Worm (Caenorhabditis elegans) whole organism, mixed stage, embryonic: ENCODE results near the gene srh-75.

Source experiments
- M03D4.4 ChIP-seq: sonication (generic microtip); optimal IDR thresholded peaks from 2 replicates; lab custom pipeline; 2017; ENCODE audit warnings: mild to moderate bottlenecking, missing genetic modification characterization, missing compliant biosample characterization
- bed-3 ChIP-seq: fragments of 200-800 bp; sonication (Bioruptor generic); optimal IDR thresholded peaks from 3 replicates; lab custom pipeline; 2018; ENCODE audit warnings: mild to moderate bottlenecking, missing genetic modification characterization, moderate library complexity, missing compliant biosample characterization
- blmp-1 ChIP-seq: fragments of 150-350 bp; optimal IDR thresholded peaks from 2 replicates; lab custom pipeline; 2014; ENCODE audit warnings: missing biosample characterization, missing genetic modification characterization
- ceh-39 ChIP-seq: fragments of 150-350 bp; optimal IDR thresholded peaks from 2 replicates; lab custom pipeline; 2014; ENCODE audit warnings: missing biosample characterization, missing genetic modification characterization
- ceh-43 ChIP-seq: fragments of 200-800 bp; sonication (Bioruptor generic); optimal IDR thresholded peaks from 2 replicates; lab custom pipeline; 2018; ENCODE audit warnings: mild to moderate bottlenecking, missing genetic modification characterization, moderate library complexity, missing compliant biosample characterization
- ceh-83 ChIP-seq: fragments of 200-800 bp; sonication (Bioruptor generic); optimal IDR thresholded peaks from 2 replicates; lab custom pipeline; 2018; ENCODE audit warnings: mild to moderate bottlenecking, missing genetic modification characterization, missing compliant biosample characterization
- ces-1 ChIP-seq: fragments of 150-350 bp; optimal IDR thresholded peaks from 2 replicates; lab custom pipeline; 2014; ENCODE audit warnings: missing biosample characterization, missing genetic modification reagents, missing genetic modification characterization
- cnd-1 ChIP-seq: fragments of 200-800 bp; sonication (Bioruptor generic); optimal IDR thresholded peaks from 2 replicates; lab custom pipeline; 2018; ENCODE audit warnings: mild to moderate bottlenecking, missing genetic modification characterization, missing compliant biosample characterization
- drap-1 ChIP-seq: fragments of 200-800 bp; sonication (Bioruptor generic); optimal IDR thresholded peaks from 3 replicates; lab custom pipeline; 2018; ENCODE audit warnings: mild to moderate bottlenecking, missing genetic modification characterization, missing compliant biosample characterization
- elt-1 ChIP-seq: sonication (generic microtip); optimal IDR thresholded peaks from 2 replicates; lab custom pipeline; 2017; ENCODE audit warnings: missing genetic modification characterization, mild to moderate bottlenecking, missing compliant biosample characterization, antibody characterized with exemption, moderate library complexity, borderline replicate concordance; ENCODE audit not compliant: insufficient read depth
- elt-3 ChIP-seq: fragments of 150-350 bp; optimal IDR thresholded peaks from 2 replicates; lab custom pipeline; 2014; ENCODE audit warnings: missing biosample characterization, missing genetic modification characterization
- flh-1 ChIP-seq: fragments of 200-800 bp; sonication (Bioruptor generic); optimal IDR thresholded peaks from 2 replicates; lab custom pipeline; 2018; ENCODE audit warnings: mild to moderate bottlenecking, missing genetic modification characterization, moderate library complexity, missing compliant biosample characterization
- ham-2 ChIP-seq: fragments of 200-800 bp; sonication (Bioruptor generic); optimal IDR thresholded peaks from 2 replicates; lab custom pipeline; 2018; ENCODE audit warnings: mild to moderate bottlenecking, missing genetic modification characterization, missing compliant biosample characterization
- hlh-1 ChIP-seq: fragments of 150-350 bp; optimal IDR thresholded peaks from 2 replicates; lab custom pipeline; 2014; ENCODE audit warnings: missing biosample characterization, missing genetic modification reagents, missing genetic modification characterization
- lin-32 ChIP-seq: fragments of 200-800 bp; sonication (Bioruptor generic); optimal IDR thresholded peaks from 2 replicates; lab custom pipeline; 2018; ENCODE audit warnings: mild to moderate bottlenecking, missing genetic modification characterization, missing compliant biosample characterization
- lsy-2 ChIP-seq: fragments of 150-350 bp; optimal IDR thresholded peaks from 2 replicates; lab custom pipeline; 2014; ENCODE audit warnings: missing biosample characterization, missing genetic modification characterization
- mab-5 ChIP-seq: fragments of 150-350 bp; optimal IDR thresholded peaks from 2 replicates; lab custom pipeline; 2014; ENCODE audit warnings: missing biosample characterization, missing genetic modification characterization
- mep-1 ChIP-seq: fragments of 150-350 bp; optimal IDR thresholded peaks from 2 replicates; lab custom pipeline; 2017; ENCODE audit warnings: missing biosample characterization, missing genetic modification reagents, missing genetic modification characterization, inconsistent platforms
- mls-2 ChIP-seq: sonication (generic microtip); optimal IDR thresholded peaks from 2 replicates; lab custom pipeline; 2016; ENCODE audit warnings: mild to moderate bottlenecking, missing genetic modification characterization, moderate library complexity, missing compliant biosample characterization
- nhr-2 ChIP-seq: fragments of 150-350 bp; optimal IDR thresholded peaks from 2 replicates; lab custom pipeline; 2014; ENCODE audit warnings: missing biosample characterization, missing genetic modification characterization
- nhr-237 ChIP-seq: fragments of 150-350 bp; optimal IDR thresholded peaks from 2 replicates; lab custom pipeline; 2014; ENCODE audit warnings: missing biosample characterization, missing genetic modification characterization
- nhr-28 ChIP-seq: fragments of 150-350 bp; optimal IDR thresholded peaks from 2 replicates; lab custom pipeline; 2014; ENCODE audit warnings: missing biosample characterization, missing genetic modification characterization
- nhr-76 ChIP-seq: sonication (generic microtip); optimal IDR thresholded peaks from 2 replicates; lab custom pipeline; 2017; ENCODE audit warnings: missing biosample characterization, missing genetic modification characterization
- pha-4 ChIP-seq: fragments of 150-350 bp; optimal IDR thresholded peaks from 2 replicates; lab custom pipeline; 2018; ENCODE audit warnings: missing biosample characterization, missing genetic modification reagents, missing genetic modification characterization
- sem-2 ChIP-seq: fragments of 200-800 bp; sonication (Bioruptor generic); optimal IDR thresholded peaks from 2 replicates; lab custom pipeline; 2018; ENCODE audit warnings: mild to moderate bottlenecking, missing genetic modification characterization, missing compliant biosample characterization
- snpc-4 ChIP-seq: fragments of 150-350 bp; optimal IDR thresholded peaks from 2 replicates; lab custom pipeline; 2014; ENCODE audit warnings: missing biosample characterization, missing genetic modification characterization
- tbx-8 ChIP-seq: fragments of 200-800 bp; sonication (Bioruptor generic); optimal IDR thresholded peaks from 2 replicates; lab custom pipeline; 2018; ENCODE audit warnings: mild to moderate bottlenecking, missing genetic modification characterization, moderate library complexity, missing compliant biosample characterization
- unc-120 ChIP-seq: sonication (generic microtip); optimal IDR thresholded peaks from 2 replicates; lab custom pipeline; 2017; ENCODE audit warnings: missing genetic modification characterization, missing compliant biosample characterization; ENCODE audit not compliant: poor library complexity, severe bottlenecking
- unc-39 ChIP-seq: fragments of 150-350 bp; optimal IDR thresholded peaks from 2 replicates; lab custom pipeline; 2014; ENCODE audit warnings: missing biosample characterization, missing genetic modification characterization
- zip-8 ChIP-seq: fragments of 150-350 bp; optimal IDR thresholded peaks from 2 replicates; lab custom pipeline; 2014; ENCODE audit warnings: missing biosample characterization, missing genetic modification characterization
- ztf-11 ChIP-seq: fragments of 150-350 bp; optimal IDR thresholded peaks from 2 replicates; lab custom pipeline; 2014; ENCODE audit warnings: missing biosample characterization, missing genetic modification characterization

The srh-75 gene

DNA sequence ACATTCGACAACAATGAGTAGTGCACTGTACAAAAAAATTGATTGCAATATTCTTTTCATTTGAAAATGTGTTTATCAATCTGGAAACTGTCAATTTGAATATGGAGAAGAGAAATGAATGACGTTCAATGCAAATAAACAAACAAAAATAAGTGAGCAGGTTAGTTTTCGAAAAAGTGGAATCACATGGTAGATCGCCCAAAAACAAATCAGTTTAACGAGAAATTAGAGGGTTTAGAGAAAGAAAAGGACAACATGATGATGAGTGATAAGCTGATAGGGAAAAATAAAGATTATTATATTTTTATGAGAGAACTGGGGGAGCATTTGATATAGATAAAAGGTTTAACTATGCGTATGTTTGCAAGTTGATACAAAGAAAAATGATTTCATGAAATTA lies 12.3 kb upstream of the srh-75 start, which contains the start of gene T04C12.8:
T04C12.8 (minus strand) TSS at position 82 of the 400 bp plus-strand sequence.
- no peak for TF ChIP-seq hlh-1 (tag; lab: Kevin White, UChicago)
- no peak for TF ChIP-seq elt-1
- no peak for TF ChIP-seq tbx-8
- TF ChIP-seq flh-1: no peak
- TF ChIP-seq lin-32 (GFP tag; lab: Kevin White, UChicago): no peak
- TF ChIP-seq ztf-11 (tag; lab: Kevin White, UChicago): no peak
- TF ChIP-seq snpc-4 (tag; lab: Kevin White, UChicago): no peak
- TF ChIP-seq ceh-83 (GFP tag; lab: Kevin White, UChicago): no peak
- TF ChIP-seq nhr-28: no peak
- TF ChIP-seq drap-1 (GFP tag; lab: Kevin White, UChicago): no peak
- TF ChIP-seq ceh-43 (GFP tag; lab: Kevin White, UChicago): no peak
- TF ChIP-seq nhr-237 (tag; lab: Kevin White, UChicago): no peak
- no peak for TF ChIP-seq lsy-2
- no peak for TF ChIP-seq nhr-76 (tag; lab: Kevin White, UChicago)
- TF ChIP-seq mab-5 (tag; lab: Kevin White, UChicago): no peak
- TF ChIP-seq unc-39: no peak
- TF ChIP-seq ham-2 (GFP tag; lab: Kevin White, UChicago): no peak
- TF ChIP-seq, all 35 proteins: peak for 0

DNA sequence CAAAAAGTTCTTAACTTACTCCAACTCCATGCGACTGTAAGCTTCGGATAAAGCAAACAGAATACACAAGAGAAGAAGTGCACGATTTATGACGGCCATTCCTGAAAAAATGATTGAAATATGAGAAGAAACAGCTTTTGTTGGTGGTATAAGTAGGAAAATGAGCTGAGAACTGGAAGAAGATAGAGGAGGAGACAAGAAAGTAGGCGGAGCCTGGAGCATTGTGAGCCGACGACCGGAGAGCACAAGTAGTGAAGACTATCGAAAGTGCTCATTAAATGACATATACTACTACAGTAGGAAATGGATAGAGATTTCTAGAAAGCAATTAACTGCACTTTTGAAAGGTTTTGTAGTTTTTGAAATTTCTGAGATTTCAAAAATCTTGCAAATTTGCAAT lies 8.6 kb upstream of the srh-75 start, which contains the start of gene nlp-80:
nlp-80 (minus strand) TSS at position 101 of the 400 bp plus-strand sequence.
- TF ChIP-seq sem-2 (GFP tag; lab: Kevin White, UChicago): no peak
- no peak for TF ChIP-seq lin-32 (GFP tag; lab: Kevin White, UChicago)
- no peak for TF ChIP-seq pha-4
- TF ChIP-seq nhr-76 (tag; lab: Kevin White, UChicago): no peak
- TF ChIP-seq blmp-1 (tag; lab: Kevin White, UChicago): no peak
- no peak for TF ChIP-seq elt-3 (tag; lab: Kevin White, UChicago)
- TF ChIP-seq mab-5 (tag; lab: Kevin White, UChicago): no peak
- TF ChIP-seq ceh-43 (GFP tag; lab: Kevin White, UChicago): no peak
- no peak for TF ChIP-seq mls-2 (tag; lab: Kevin White, UChicago)
- TF ChIP-seq unc-120 (tag; lab: Kevin White, UChicago): no peak
- no peak for TF ChIP-seq nhr-2 (tag; lab: Kevin White, UChicago)
- TF ChIP-seq M03D4.4 (tag; lab: Kevin White, UChicago): no peak
- no peak for TF ChIP-seq ces-1 (GFP tag; lab: Kevin White, UChicago)
- no peak for TF ChIP-seq snpc-4 (tag; lab: Kevin White, UChicago)
- no peak for TF ChIP-seq mep-1 (tag; lab: Kevin White, UChicago)
- no peak for TF ChIP-seq drap-1 (GFP tag; lab: Kevin White, UChicago)
- no peak for TF ChIP-seq flh-1
- no peak for TF ChIP-seq ztf-11 (tag; lab: Kevin White, UChicago)
- TF ChIP-seq hlh-1 (tag; lab: Kevin White, UChicago): no peak

DNA sequence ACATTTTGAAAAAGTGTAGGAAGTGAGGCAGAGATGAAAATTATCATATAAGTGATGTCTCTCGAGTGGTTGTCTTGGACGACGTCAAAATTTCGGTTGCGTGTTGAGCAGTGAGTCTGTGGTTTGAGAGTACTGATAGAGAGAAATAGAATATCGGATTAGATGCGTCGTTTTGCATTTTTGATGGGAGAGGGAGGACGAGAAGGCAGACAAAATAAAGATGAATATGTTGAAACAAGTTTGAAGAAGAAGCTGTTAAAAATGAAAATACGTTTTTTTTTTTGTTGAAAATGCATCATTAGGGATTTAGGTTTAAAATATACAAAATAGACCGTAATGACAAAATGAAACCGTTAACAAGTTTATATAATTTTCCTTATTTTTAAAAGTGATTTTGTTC lies 6.2 kb upstream of the srh-75 start, which contains the start of gene T04C12.9:
T04C12.9 (minus strand) TSS at position 101 of the 400 bp plus-strand sequence.
- TF ChIP-seq nhr-28 (no peak), M03D4.4 (tag; lab: Kevin White, UChicago) (no peak), elt-1 (no peak), ceh-39 (tag; lab: Kevin White, UChicago) (no peak), elt-3 (tag; lab: Kevin White, UChicago) (no peak), mep-1 (tag; lab: Kevin White, UChicago) (no peak), drap-1 (GFP tag; lab: Kevin White, UChicago) (no peak), cnd-1 (tag; lab: Kevin White, UChicago) (no peak), sem-2 (GFP tag; lab: Kevin White, UChicago) (no peak), pha-4 (no peak), lsy-2 (no peak), ceh-83 (GFP tag; lab: Kevin White, UChicago) (no peak), snpc-4 (tag; lab: Kevin White, UChicago) (no peak), zip-8 (no peak)
- TF ChIP-seq, all 35 proteins: peak for 0

DNA sequence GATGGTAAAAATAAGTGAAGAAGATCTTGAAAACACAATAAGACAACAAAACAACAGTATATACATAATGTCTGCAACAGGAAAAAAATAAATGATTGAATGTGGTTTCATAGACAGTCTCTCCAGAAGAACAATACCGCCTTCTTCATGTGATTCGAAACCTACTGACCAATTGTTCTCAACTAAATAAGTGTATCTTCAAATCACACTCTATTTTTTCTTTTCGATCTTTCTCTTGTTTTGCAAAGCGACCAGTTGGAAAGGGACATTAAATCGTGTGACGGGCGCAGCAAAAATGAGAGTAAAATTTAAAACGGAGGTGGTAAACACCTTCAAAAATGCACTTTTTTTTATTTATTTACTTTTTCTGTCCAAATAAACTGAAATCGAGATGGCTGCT lies 4.9 kb upstream of the srh-75 start:
- TF ChIP-seq bed-3 (GFP tag; lab: Kevin White, UChicago) (no peak), lin-32 (GFP tag; lab: Kevin White, UChicago) (no peak), blmp-1 (tag; lab: Kevin White, UChicago) (no peak)
